Fruit fly (Drosophila melanogaster) whole organism, embryonic: Measurements from ENCODE around the gene VhaAC45RP.

Experiments used
- CG11093 ChIP-seq: fragments of 200-800 bp; sonication (Bioruptor generic); IDR thresholded peaks from 3 replicates; pipeline ENCODE4 v1.3.6; 2022; ENCODE audit warnings: missing biosample characterization, missing genetic modification characterization
- CG11504 ChIP-seq: fragments of 200-800 bp; sonication (Bioruptor generic); optimal IDR thresholded peaks from 3 replicates; lab custom pipeline; 2019; ENCODE audit warnings: missing biosample characterization, mild to moderate bottlenecking, missing genetic modification characterization, moderate library complexity
- CG12155 ChIP-seq: fragments of 200-800 bp; sonication (Bioruptor generic); optimal IDR thresholded peaks from 3 replicates; lab custom pipeline; 2016; ENCODE audit warnings: missing biosample characterization, missing genetic modification characterization
- CG16779 ChIP-seq: fragments of 200-800 bp; sonication (Bioruptor generic); IDR thresholded peaks from 2 replicates; pipeline ENCODE4 v1.3.6; 2022; ENCODE audit warnings: missing biosample characterization, missing genetic modification characterization
- CG2120 ChIP-seq: fragments of 200-800 bp; sonication (Bioruptor generic); optimal IDR thresholded peaks from 3 replicates; lab custom pipeline; 2016; ENCODE audit warnings: missing biosample characterization, missing genetic modification characterization
- CG30403 ChIP-seq: fragments of 200-800 bp; sonication (Bioruptor generic); optimal IDR thresholded peaks from 3 replicates; lab custom pipeline; 2016; ENCODE audit warnings: missing biosample characterization, missing genetic modification characterization
- CG3995 ChIP-seq: fragments of 200-800 bp; sonication (Bioruptor generic); optimal IDR thresholded peaks from 3 replicates; lab custom pipeline; 2016; ENCODE audit warnings: missing biosample characterization, missing genetic modification characterization
- CG4424 ChIP-seq: fragments of 200-800 bp; sonication (Bioruptor generic); optimal IDR thresholded peaks from 3 replicates; lab custom pipeline; 2016; ENCODE audit warnings: missing biosample characterization, missing genetic modification characterization
- CG6689 ChIP-seq: fragments of 200-800 bp; sonication (Bioruptor generic); IDR thresholded peaks from 2 replicates; pipeline ENCODE4 v1.3.6; 2022; ENCODE audit warnings: missing biosample characterization, missing genetic modification characterization
- CG7372 ChIP-seq: fragments of 200-800 bp; sonication (Bioruptor generic); IDR thresholded peaks from 2 replicates; pipeline ENCODE4 v1.3.6; 2022; ENCODE audit warnings: missing biosample characterization, missing genetic modification characterization
- CG7839 ChIP-seq: fragments of 200-800 bp; sonication (Bioruptor generic); optimal IDR thresholded peaks from 3 replicates; lab custom pipeline; 2018; ENCODE audit warnings: missing biosample characterization, mild to moderate bottlenecking, missing genetic modification characterization, moderate library complexity
- CG8281 ChIP-seq: fragments of 200-800 bp; sonication (Bioruptor generic); optimal IDR thresholded peaks from 2 replicates; lab custom pipeline; 2018; ENCODE audit warnings: missing biosample characterization, mild to moderate bottlenecking, missing genetic modification characterization, moderate library complexity
- CG8359 ChIP-seq: fragments of 200-800 bp; sonication (Bioruptor generic); optimal IDR thresholded peaks from 2 replicates; lab custom pipeline; 2017; ENCODE audit warnings: missing biosample characterization, mild to moderate bottlenecking, missing genetic modification characterization, borderline replicate concordance
- CG8765 ChIP-seq: fragments of 200-800 bp; sonication (Bioruptor generic); IDR thresholded peaks from 2 replicates; pipeline ENCODE4 v1.3.6; 2022; ENCODE audit warnings: missing biosample characterization, missing genetic modification characterization
- CG9437 ChIP-seq: fragments of 200-800 bp; sonication (Bioruptor generic); optimal IDR thresholded peaks from 2 replicates; lab custom pipeline; 2018; ENCODE audit warnings: missing biosample characterization, mild to moderate bottlenecking, missing genetic modification characterization
- D19A ChIP-seq: fragments of 200-800 bp; optimal IDR thresholded peaks from 3 replicates; lab custom pipeline; 2019; ENCODE audit warnings: missing biosample characterization, mild to moderate bottlenecking, missing genetic modification characterization, moderate library complexity
- Dref ChIP-seq: fragments of 200-800 bp; sonication (Bioruptor generic); IDR thresholded peaks from 2 replicates; pipeline ENCODE4 v1.3.6; 2022; ENCODE audit warnings: missing biosample characterization, missing genetic modification characterization
- Fer1 ChIP-seq: fragments of 200-800 bp; sonication (Bioruptor generic); optimal IDR thresholded peaks from 2 replicates; lab custom pipeline; 2017; ENCODE audit warnings: missing biosample characterization, mild to moderate bottlenecking, missing genetic modification characterization
- Gsc ChIP-seq: fragments of 200-800 bp; sonication (Bioruptor generic); IDR thresholded peaks from 2 replicates; pipeline ENCODE4 v1.3.6; 2022; ENCODE audit warnings: missing biosample characterization, missing genetic modification characterization
- Hr3 ChIP-seq: fragments of 200-800 bp; sonication (Bioruptor generic); optimal IDR thresholded peaks from 3 replicates; lab custom pipeline; 2016; ENCODE audit warnings: missing biosample characterization, missing genetic modification characterization
- Jarid2 ChIP-seq: fragments of 200-800 bp; sonication (Bioruptor generic); optimal IDR thresholded peaks from 3 replicates; lab custom pipeline; 2017; ENCODE audit warnings: mild to moderate bottlenecking, missing biosample characterization, missing genetic modification reagents, missing genetic modification characterization
- Mad ChIP-seq: fragments of 200-800 bp; sonication (Bioruptor generic); optimal IDR thresholded peaks from 2 replicates; lab custom pipeline; 2016; ENCODE audit warnings: missing biosample characterization, missing genetic modification characterization
- Max ChIP-seq: fragments of 200-800 bp; sonication (Bioruptor generic); optimal IDR thresholded peaks from 2 replicates; lab custom pipeline; 2016; ENCODE audit warnings: missing biosample characterization, mild to moderate bottlenecking, missing genetic modification characterization
- Neu2 ChIP-seq: fragments of 200-800 bp; sonication (Bioruptor generic); optimal IDR thresholded peaks from 3 replicates; lab custom pipeline; 2016; ENCODE audit warnings: missing biosample characterization, missing genetic modification characterization, borderline replicate concordance
- Scr ChIP-seq: fragments of 200-800 bp; sonication (Bioruptor generic); IDR thresholded peaks from 2 replicates; pipeline ENCODE4 v1.3.6; 2022; ENCODE audit warnings: missing biosample characterization, missing genetic modification characterization; ENCODE audit not compliant: partially characterized antibody
- Sox100B ChIP-seq: fragments of 200-800 bp; sonication (Bioruptor generic); optimal IDR thresholded peaks from 3 replicates; lab custom pipeline; 2018; ENCODE audit warnings: missing biosample characterization, mild to moderate bottlenecking, missing genetic modification characterization
- Sox102F ChIP-seq: fragments of 200-800 bp; sonication (Bioruptor generic); optimal IDR thresholded peaks from 2 replicates; lab custom pipeline; 2018; ENCODE audit warnings: missing biosample characterization, mild to moderate bottlenecking, missing genetic modification characterization, moderate library complexity
- Sry-δ ChIP-seq: fragments of 200-800 bp; sonication (Bioruptor generic); optimal IDR thresholded peaks from 2 replicates; lab custom pipeline; 2016; ENCODE audit warnings: missing biosample characterization, missing genetic modification characterization
- Taf1 ChIP-seq: fragments of 200-800 bp; sonication (Bioruptor generic); IDR thresholded peaks from 2 replicates; pipeline ENCODE4 v1.3.6; 2022; ENCODE audit warnings: missing biosample characterization, missing genetic modification characterization
- ato ChIP-seq: fragments of 200-800 bp; sonication (Bioruptor generic); IDR thresholded peaks from 2 replicates; pipeline ENCODE4 v1.3.6; 2022; ENCODE audit warnings: missing biosample characterization, missing genetic modification characterization; ENCODE audit not compliant: partially characterized antibody
- btn ChIP-seq: fragments of 200-800 bp; sonication (Bioruptor generic); optimal IDR thresholded peaks from 2 replicates; lab custom pipeline; 2016; ENCODE audit warnings: missing biosample characterization, missing genetic modification characterization
- chm ChIP-seq: fragments of 200-800 bp; sonication (Bioruptor generic); IDR thresholded peaks from 2 replicates; pipeline ENCODE4 v1.3.6; 2022; ENCODE audit warnings: missing biosample characterization, missing genetic modification characterization
- dati ChIP-seq: fragments of 200-800 bp; sonication (Bioruptor generic); IDR thresholded peaks from 2 replicates; pipeline ENCODE4 v1.3.6; 2022; ENCODE audit warnings: missing biosample characterization, missing genetic modification characterization
- dmrt99B ChIP-seq: fragments of 200-800 bp; sonication (Bioruptor generic); optimal IDR thresholded peaks from 2 replicates; lab custom pipeline; 2018; ENCODE audit warnings: missing biosample characterization, mild to moderate bottlenecking, missing genetic modification characterization, moderate library complexity
- ems ChIP-seq: fragments of 200-800 bp; sonication (Bioruptor generic); optimal IDR thresholded peaks from 3 replicates; lab custom pipeline; 2016; ENCODE audit warnings: missing biosample characterization, missing genetic modification characterization
- esg ChIP-seq: fragments of 200-800 bp; sonication (Bioruptor generic); conservative IDR thresholded peaks from 2 replicates; pipeline ENCODE4 v1.3.6; 2022; ENCODE audit warnings: missing biosample characterization, missing genetic modification characterization
- gt ChIP-seq: fragments of 200-800 bp; sonication (Bioruptor generic); IDR thresholded peaks from 2 replicates; pipeline ENCODE4 v1.3.6; 2022; ENCODE audit warnings: missing biosample characterization, missing genetic modification characterization
- hth ChIP-seq: fragments of >200 bp; optimal IDR thresholded peaks from 2 replicates; lab custom pipeline; 2017; ENCODE audit warnings: inconsistent platforms
- jumu ChIP-seq: fragments of 200-800 bp; sonication (Bioruptor generic); optimal IDR thresholded peaks from 3 replicates; lab custom pipeline; 2016; ENCODE audit warnings: missing biosample characterization, missing genetic modification characterization
- klu ChIP-seq: fragments of 200-800 bp; sonication (Bioruptor generic); IDR thresholded peaks from 2 replicates; pipeline ENCODE4 v1.3.6; 2022; ENCODE audit warnings: missing biosample characterization, missing genetic modification characterization
- lilli ChIP-seq: fragments of 200-800 bp; sonication (Bioruptor generic); optimal IDR thresholded peaks from 3 replicates; lab custom pipeline; 2016; ENCODE audit warnings: missing biosample characterization, missing genetic modification characterization
- luna ChIP-seq: fragments of 200-800 bp; sonication (Bioruptor generic); optimal IDR thresholded peaks from 2 replicates; lab custom pipeline; 2016; ENCODE audit warnings: missing biosample characterization, missing genetic modification characterization
- mam ChIP-seq: fragments of 200-800 bp; sonication (Bioruptor generic); optimal IDR thresholded peaks from 3 replicates; lab custom pipeline; 2016; ENCODE audit warnings: missing biosample characterization, missing genetic modification characterization
- pfk ChIP-seq: fragments of 200-800 bp; sonication (Bioruptor generic); optimal IDR thresholded peaks from 2 replicates; lab custom pipeline; 2018; ENCODE audit warnings: missing biosample characterization, mild to moderate bottlenecking, missing genetic modification characterization, moderate library complexity
- phol ChIP-seq: fragments of 200-800 bp; sonication (Bioruptor generic); optimal IDR thresholded peaks from 3 replicates; lab custom pipeline; 2018; ENCODE audit warnings: missing biosample characterization, mild to moderate bottlenecking, missing genetic modification characterization, moderate library complexity
- seq ChIP-seq: fragments of 200-800 bp; sonication (Bioruptor generic); IDR thresholded peaks from 2 replicates; pipeline ENCODE4 v1.3.6; 2022; ENCODE audit warnings: missing biosample characterization, missing genetic modification characterization
- shn ChIP-seq: fragments of 200-800 bp; sonication (Bioruptor generic); optimal IDR thresholded peaks from 3 replicates; lab custom pipeline; 2016; ENCODE audit warnings: missing biosample characterization, missing genetic modification characterization
- slp2 ChIP-seq: fragments of 200-800 bp; sonication (Bioruptor generic); optimal IDR thresholded peaks from 2 replicates; lab custom pipeline; 2016; ENCODE audit warnings: missing biosample characterization, missing genetic modification characterization
- stc ChIP-seq: fragments of 200-800 bp; sonication (Bioruptor generic); IDR thresholded peaks from 2 replicates; pipeline ENCODE4 v1.3.6; 2022; ENCODE audit warnings: missing biosample characterization, missing genetic modification characterization
- tgo ChIP-seq: fragments of 200-800 bp; sonication (Bioruptor generic); IDR thresholded peaks from 3 replicates; pipeline ENCODE4 v1.3.6; 2022; ENCODE audit warnings: missing biosample characterization, missing genetic modification characterization
- tio ChIP-seq: fragments of 200-800 bp; sonication (Bioruptor generic); optimal IDR thresholded peaks from 2 replicates; lab custom pipeline; 2017; ENCODE audit warnings: missing biosample characterization, missing genetic modification characterization, inconsistent platforms
- unpg ChIP-seq: fragments of 200-800 bp; sonication (Bioruptor generic); optimal IDR thresholded peaks from 3 replicates; lab custom pipeline; 2018; ENCODE audit warnings: missing biosample characterization, mild to moderate bottlenecking, missing genetic modification characterization, moderate library complexity
- vvl ChIP-seq: fragments of 200-800 bp; sonication (Bioruptor generic); IDR thresholded peaks from 2 replicates; pipeline ENCODE4 v1.3.6; 2022; ENCODE audit warnings: missing biosample characterization, missing genetic modification characterization
- z ChIP-seq: fragments of 200-800 bp; sonication (Bioruptor generic); IDR thresholded peaks from 3 replicates; pipeline ENCODE4 v1.3.6; 2022; ENCODE audit warnings: missing biosample characterization, missing genetic modification characterization

VhaAC45RP gene

dm6 chr3R:30179934-30180333 lies 13.7 kb upstream of the VhaAC45RP start, which contains the start of gene Bet5:
Gene Bet5 (plus strand): TSS chr3R:30180232.
- TF ChIP-seq vvl (peak; percentile 59), Taf1 (GFP tag; lab: Robert Waterston, UW) (no peak), hth (lab: Kevin White, UChicago) (no peak), CG11093 (GFP tag; lab: Robert Waterston, UW) (no peak), CG7839 (tag; lab: Kevin White, UChicago) (no peak), Scr (0 out of 2 replicates have a peak, but pooled peaks have one; percentile 18), jumu (GFP tag; lab: Kevin White, UChicago) (no peak), shn (GFP tag; lab: Kevin White, UChicago) (no peak), mam (GFP tag; lab: Kevin White, UChicago) (no peak), luna (GFP tag; lab: Kevin White, UChicago) (no peak), lilli (no peak), Hr3 (no peak), CG16779 (GFP tag; lab: Robert Waterston, UW) (no peak), Dref (GFP tag; lab: Robert Waterston, UW) (no peak), btn (GFP tag; lab: Kevin White, UChicago) (no peak), Jarid2 (GFP tag; lab: Kevin White, UChicago) (no peak), CG30403 (GFP tag; lab: Kevin White, UChicago) (no peak), CG6689 (no peak), seq (GFP tag; lab: Robert Waterston, UW) (no peak), Neu2 (GFP tag; lab: Kevin White, UChicago) (no peak), Sry-δ (no peak), Sox100B (GFP tag; lab: Kevin White, UChicago) (no peak), CG2120 (GFP tag; lab: Kevin White, UChicago) (no peak), ems (GFP tag; lab: Kevin White, UChicago) (no peak), chm (no peak), z (GFP tag; lab: Robert Waterston, UW) (no peak), CG9437 (GFP tag; lab: Kevin White, UChicago) (peak; percentile 87), dati (GFP tag; lab: Robert Waterston, UW) (no peak), ato (GFP tag; lab: Robert Waterston, UW) (no peak), gt (no peak), klu (no peak), Max (GFP tag; lab: Kevin White, UChicago) (no peak), Mad (no peak), Fer1 (GFP tag; lab: Kevin White, UChicago) (no peak), Sox102F (GFP tag; lab: Kevin White, UChicago) (no peak), CG8281 (tag; lab: Kevin White, UChicago) (no peak), CG8359 (GFP tag; lab: Kevin White, UChicago) (no peak), stc (GFP tag; lab: Robert Waterston, UW) (no peak), tgo (GFP tag; lab: Robert Waterston, UW) (no peak), slp2 (GFP tag; lab: Kevin White, UChicago) (no peak), tio (GFP tag; lab: Kevin White, UChicago) (no peak), CG11504 (tag; lab: Kevin White, UChicago) (no peak), CG8765 (GFP tag; lab: Robert Waterston, UW) (no peak), CG4424 (GFP tag; lab: Kevin White, UChicago) (no peak), esg (GFP tag; lab: Robert Waterston, UW) (no peak), Gsc (GFP tag; lab: Robert Waterston, UW) (no peak), phol (tag; lab: Kevin White, UChicago) (no peak), D19A (tag; lab: Kevin White, UChicago) (no peak), CG12155 (GFP tag; lab: Kevin White, UChicago) (no peak), CG7372 (GFP tag; lab: Robert Waterston, UW) (no peak), dmrt99B (tag; lab: Kevin White, UChicago) (no peak), unpg (GFP tag; lab: Kevin White, UChicago) (no peak), CG3995 (GFP tag; lab: Kevin White, UChicago) (no peak), pfk (GFP tag; lab: Kevin White, UChicago) (no peak)
